Worm (Caenorhabditis elegans) whole organism, mixed stage, embryonic: Measurements from ENCODE around the gene ckb-4.
"Not testable (repeated sequence)": the region's sequence is repeated elsewhere in the genome, so short reads cannot be mapped to it uniquely, and the experiment has no call there.

Experiments
- bed-3 ChIP-seq: fragments of 200-800 bp; sonication (Bioruptor generic); optimal IDR thresholded peaks from 3 replicates; lab custom pipeline; 2018; ENCODE audit warnings: mild to moderate bottlenecking, missing genetic modification characterization, moderate library complexity, missing compliant biosample characterization
- drap-1 ChIP-seq: fragments of 200-800 bp; sonication (Bioruptor generic); optimal IDR thresholded peaks from 3 replicates; lab custom pipeline; 2018; ENCODE audit warnings: mild to moderate bottlenecking, missing genetic modification characterization, missing compliant biosample characterization
- elt-1 ChIP-seq: sonication (generic microtip); optimal IDR thresholded peaks from 2 replicates; lab custom pipeline; 2017; ENCODE audit warnings: missing genetic modification characterization, mild to moderate bottlenecking, missing compliant biosample characterization, antibody characterized with exemption, moderate library complexity, borderline replicate concordance; ENCODE audit not compliant: insufficient read depth
- elt-3 ChIP-seq: fragments of 150-350 bp; optimal IDR thresholded peaks from 2 replicates; lab custom pipeline; 2014; ENCODE audit warnings: missing biosample characterization, missing genetic modification characterization
- hlh-1 ChIP-seq: fragments of 150-350 bp; optimal IDR thresholded peaks from 2 replicates; lab custom pipeline; 2014; ENCODE audit warnings: missing biosample characterization, missing genetic modification reagents, missing genetic modification characterization
- mab-5 ChIP-seq: fragments of 150-350 bp; optimal IDR thresholded peaks from 2 replicates; lab custom pipeline; 2014; ENCODE audit warnings: missing biosample characterization, missing genetic modification characterization
- mep-1 ChIP-seq: fragments of 150-350 bp; optimal IDR thresholded peaks from 2 replicates; lab custom pipeline; 2017; ENCODE audit warnings: missing biosample characterization, missing genetic modification reagents, missing genetic modification characterization, inconsistent platforms
- nhr-2 ChIP-seq: fragments of 150-350 bp; optimal IDR thresholded peaks from 2 replicates; lab custom pipeline; 2014; ENCODE audit warnings: missing biosample characterization, missing genetic modification characterization
- nhr-28 ChIP-seq: fragments of 150-350 bp; optimal IDR thresholded peaks from 2 replicates; lab custom pipeline; 2014; ENCODE audit warnings: missing biosample characterization, missing genetic modification characterization
- pha-4 ChIP-seq: fragments of 150-350 bp; optimal IDR thresholded peaks from 2 replicates; lab custom pipeline; 2018; ENCODE audit warnings: missing biosample characterization, missing genetic modification reagents, missing genetic modification characterization
- unc-39 ChIP-seq: fragments of 150-350 bp; optimal IDR thresholded peaks from 2 replicates; lab custom pipeline; 2014; ENCODE audit warnings: missing biosample characterization, missing genetic modification characterization

DNA sequence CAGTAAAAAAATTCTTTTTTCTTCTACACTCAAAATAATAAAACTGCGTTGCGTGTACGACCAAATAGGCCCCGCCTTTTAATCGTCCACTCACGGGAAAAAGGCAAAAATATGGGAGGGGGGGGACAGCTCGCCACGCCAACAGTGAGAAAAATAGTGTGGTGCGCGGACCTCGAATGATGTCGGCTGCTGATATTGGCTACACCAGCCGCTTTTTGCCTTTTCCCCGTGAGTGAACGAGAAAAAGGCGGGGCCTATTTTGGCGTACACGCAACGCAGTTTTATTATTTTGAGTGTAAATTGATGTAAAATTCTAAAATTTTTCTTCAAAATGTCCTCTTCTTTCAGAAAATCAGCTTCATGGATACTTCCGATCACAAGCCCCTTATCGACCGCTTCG is 18.9 kb downstream of the ckb-4 start, which contains the start of gene ztf-28:
- TF ChIP-seq mab-5 (tag; lab: Kevin White, UChicago); drap-1 (GFP tag; lab: Kevin White, UChicago); elt-1 (tag; lab: Kevin White, UChicago); hlh-1; nhr-2 (tag; lab: Kevin White, UChicago); elt-3 (tag; lab: Kevin White, UChicago); bed-3; mep-1 (tag; lab: Kevin White, UChicago); unc-39 (tag; lab: Kevin White, UChicago); nhr-28 (tag; lab: Kevin White, UChicago); pha-4 (tag; lab: Kevin White, UChicago): not testable (repeated sequence)
